Fruit fly (Drosophila melanogaster): ENCODE data around the gene CG42537.

CG42537 gene

DNA sequence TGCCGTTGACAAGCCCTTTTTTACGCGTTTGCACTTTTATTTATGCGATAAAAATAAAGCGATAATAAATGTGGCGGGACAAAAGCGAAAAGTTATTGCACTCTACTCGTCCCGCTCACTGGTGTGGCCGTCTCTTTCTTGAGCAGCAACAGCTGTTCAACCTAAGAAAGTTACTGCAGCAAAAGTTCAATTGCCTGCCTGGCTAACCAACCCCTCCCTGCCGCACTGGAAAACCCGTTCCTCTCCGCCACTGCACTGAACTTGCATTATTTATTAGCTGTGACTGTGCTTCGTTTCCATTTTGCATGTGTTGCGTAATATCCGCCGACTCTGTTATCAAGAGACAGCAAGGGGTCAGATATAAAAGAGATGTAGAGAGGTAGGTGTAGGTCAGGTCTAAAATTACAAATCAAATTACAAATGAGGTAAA is 44.1 kb downstream of the CG42537 start:
- TF ChIP-seq CG12768 (GFP tag; optimal IDR thresholded peaks at IDR 0.05) (peak; percentile 11), cic (GFP tag; optimal IDR thresholded peaks at IDR 0.05) (peak; percentile 62), Clk (GFP tag; optimal IDR thresholded peaks at IDR 0.05) (no peak), CG5204 (GFP tag; optimal IDR thresholded peaks at IDR 0.05) (no peak), tj (GFP tag; optimal IDR thresholded peaks at IDR 0.05) (peak; percentile 80)

- TF ChIP-seq ovo (GFP tag; optimal IDR thresholded peaks at IDR 0.05) (peak; percentile 18), cic (GFP tag; optimal IDR thresholded peaks at IDR 0.05) (no peak), tj (GFP tag; optimal IDR thresholded peaks at IDR 0.05) (peak; percentile 52)
These were observed 45.5 kb downstream of the CG42537 start for dm6 chr3R:6423128-6423527.

DNA sequence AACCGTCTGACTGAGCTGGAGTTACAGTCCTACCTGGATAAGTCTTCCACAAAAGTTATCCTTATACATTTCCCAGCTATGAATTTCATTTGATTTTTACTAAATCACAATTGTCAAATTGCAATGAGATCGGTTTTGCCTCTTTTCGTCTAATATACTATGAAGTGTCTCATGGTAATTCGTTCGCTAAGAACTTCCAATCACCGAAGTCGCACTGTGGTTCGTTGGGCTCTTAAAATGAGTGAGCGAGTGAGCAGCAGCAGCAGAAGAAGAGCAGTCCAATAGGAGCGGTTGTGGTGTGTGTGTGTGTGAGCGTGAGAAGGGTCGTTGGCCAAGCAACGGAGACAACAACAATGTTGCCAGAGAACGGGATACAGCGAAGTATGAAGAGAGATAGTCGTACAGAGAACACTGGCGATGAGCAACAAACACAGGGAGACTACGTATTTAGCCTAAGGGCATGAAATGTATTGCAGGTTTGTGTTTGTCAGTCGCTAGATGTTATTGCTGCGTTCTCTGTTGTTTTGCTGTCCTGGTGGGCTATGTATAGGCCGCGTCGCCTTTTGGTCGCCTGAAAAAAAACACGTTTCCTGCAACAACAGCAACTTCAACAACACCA is 46.5 kb downstream of the CG42537 start:
- peak; percentile 42 for TF ChIP-seq toe (GFP tag; optimal IDR thresholded peaks at IDR 0.05)
- no peak for TF ChIP-seq Clk (GFP tag; optimal IDR thresholded peaks at IDR 0.05)
- no peak for TF ChIP-seq Mnt (GFP tag; optimal IDR thresholded peaks at IDR 0.05)
- peak; percentile 59 for TF ChIP-seq bab1 (GFP tag; optimal IDR thresholded peaks at IDR 0.05)
- peak; percentile 78 for TF ChIP-seq Hr96 (GFP tag; optimal IDR thresholded peaks at IDR 0.05)
- TF ChIP-seq CG5204 (GFP tag; optimal IDR thresholded peaks at IDR 0.05): no peak
- TF ChIP-seq ovo (GFP tag; optimal IDR thresholded peaks at IDR 0.05): no peak
- no peak for TF ChIP-seq Crg-1 (GFP tag; optimal IDR thresholded peaks at IDR 0.05)
- TF ChIP-seq CG14711 (tag; optimal IDR thresholded peaks at IDR 0.05): peak; percentile 36
- no peak for TF ChIP-seq tj (GFP tag; optimal IDR thresholded peaks at IDR 0.05)
- peak; percentile 5 for TF ChIP-seq pad (GFP tag; optimal IDR thresholded peaks at IDR 0.05)
- TF ChIP-seq cnc (optimal IDR thresholded peaks at IDR 0.05): no peak
- TF ChIP-seq kay (GFP tag; ENCODE audit: borderline replicate concordance): no peak
- TF ChIP-seq CG7101 (tag; optimal IDR thresholded peaks at IDR 0.05): peak; percentile 63
- peak; percentile 52 for TF ChIP-seq CG33017 (tag; optimal IDR thresholded peaks at IDR 0.05)
- TF ChIP-seq CG7045 (GFP tag; optimal IDR thresholded peaks at IDR 0.05): peak; percentile 39
- peak; percentile 5 for TF ChIP-seq CG1620 (GFP tag; optimal IDR thresholded peaks at IDR 0.05)
- TF ChIP-seq cic (GFP tag; optimal IDR thresholded peaks at IDR 0.05): no peak
- peak; percentile 33 for TF ChIP-seq CG12768 (GFP tag; optimal IDR thresholded peaks at IDR 0.05)
- peak; percentile 11 for TF ChIP-seq CG11617 (GFP tag; optimal IDR thresholded peaks at IDR 0.05)

DNA sequence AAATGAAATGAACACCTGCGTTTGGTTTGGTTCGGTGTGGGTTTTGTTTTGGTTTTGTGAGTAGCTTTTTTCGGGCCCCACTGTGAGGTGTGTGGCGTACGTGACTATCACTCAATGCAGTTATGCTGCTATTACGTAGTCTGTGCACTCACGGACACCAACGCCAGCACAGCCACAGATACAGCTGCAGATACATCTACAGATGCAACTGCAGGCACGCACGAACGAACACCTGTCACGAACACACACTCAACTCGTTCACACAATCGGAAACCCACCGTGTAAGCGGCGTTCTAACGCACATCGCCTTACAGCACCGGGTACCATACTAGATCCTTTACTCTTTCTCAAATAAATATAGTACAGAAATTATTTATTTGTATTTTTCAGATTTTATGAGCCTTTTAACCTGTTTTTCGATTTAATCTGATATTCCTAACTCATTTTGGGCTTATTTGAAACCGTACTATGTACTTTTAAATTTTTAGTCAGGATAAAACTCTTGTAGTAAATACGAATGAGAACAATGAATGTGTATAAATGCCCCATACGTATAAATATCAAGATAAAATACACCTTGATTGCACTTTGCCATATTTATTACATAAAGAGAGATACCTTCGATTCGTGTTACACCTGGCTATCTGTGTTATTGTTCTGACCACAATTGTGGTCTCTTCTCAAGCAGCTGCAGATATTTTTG is 48.0 kb downstream of the CG42537 start:
- TF ChIP-seq CG5204 (GFP tag; optimal IDR thresholded peaks at IDR 0.05) (peak; percentile 6), CG7045 (GFP tag; optimal IDR thresholded peaks at IDR 0.05) (peak; percentile 30), ovo (GFP tag; optimal IDR thresholded peaks at IDR 0.05) (no peak)

- TF ChIP-seq tj (GFP tag; optimal IDR thresholded peaks at IDR 0.05): peak; percentile 4
- TF ChIP-seq CG33017 (tag; optimal IDR thresholded peaks at IDR 0.05): no peak
These were observed 48.7 kb downstream of the CG42537 start for dm6 chr3R:6426173-6426899.
